Fruit fly (Drosophila melanogaster): ENCODE results near the gene Aps.

Gene Aps

dm6 chr3L:10876036-10876435, 22.9 kb downstream of the Aps start:
- TF ChIP-seq Hr83 (GFP tag; optimal IDR thresholded peaks at IDR 0.05; ENCODE audit: poor library complexity, severe bottlenecking), result no peak
- TF ChIP-seq Myc (optimal IDR thresholded peaks at IDR 0.05), result no peak
- TF ChIP-seq CrebA (GFP tag; optimal IDR thresholded peaks at IDR 0.05; ENCODE audit: borderline replicate concordance), result no peak
- TF ChIP-seq Rel (GFP tag; optimal IDR thresholded peaks at IDR 0.05), result no peak
- no peak for TF ChIP-seq Rel (tag; optimal IDR thresholded peaks at IDR 0.05)
- TF ChIP-seq Abd-B (GFP tag; optimal IDR thresholded peaks at IDR 0.05), result no peak
- no peak for TF ChIP-seq br (GFP tag; optimal IDR thresholded peaks at IDR 0.05)
- TF ChIP-seq dsf (GFP tag; optimal IDR thresholded peaks at IDR 0.05; ENCODE audit: borderline replicate concordance), result no peak
- TF ChIP-seq lola (GFP tag; optimal IDR thresholded peaks at IDR 0.05), result no peak
- no peak for TF ChIP-seq woc (GFP tag; optimal IDR thresholded peaks at IDR 0.05)
- no peak for TF ChIP-seq Dfd (GFP tag; optimal IDR thresholded peaks at IDR 0.05)
- no peak for TF ChIP-seq CG32264 (GFP tag; optimal IDR thresholded peaks at IDR 0.05)
- no peak for TF ChIP-seq CG9705 (GFP tag; optimal IDR thresholded peaks at IDR 0.05)
- no peak for TF ChIP-seq pan (optimal IDR thresholded peaks at IDR 0.05)
- TF ChIP-seq OdsH (GFP tag; optimal IDR thresholded peaks at IDR 0.05), result no peak
- no peak for TF ChIP-seq sv (GFP tag; optimal IDR thresholded peaks at IDR 0.05)
- TF ChIP-seq GATAd (GFP tag; optimal IDR thresholded peaks at IDR 0.05), result no peak
- TF ChIP-seq foxo (GFP tag; optimal IDR thresholded peaks at IDR 0.05), result no peak
- no peak for TF ChIP-seq Hr78 (GFP tag; optimal IDR thresholded peaks at IDR 0.05)
- no peak for TF ChIP-seq fru (GFP tag; optimal IDR thresholded peaks at IDR 0.05)

dm6 chr3L:10871534-10871933, 27.4 kb downstream of the Aps start:
- TF ChIP-seq Dfd (GFP tag; optimal IDR thresholded peaks at IDR 0.05), result peak; percentile 81
- TF ChIP-seq usp (GFP tag; optimal IDR thresholded peaks at IDR 0.05), result no peak

dm6 chr3L:10870087-10870486, 28.8 kb downstream of the Aps start:
- no peak for TF ChIP-seq brk (GFP tag; optimal IDR thresholded peaks at IDR 0.05)
- no peak for TF ChIP-seq Hr83 (GFP tag; optimal IDR thresholded peaks at IDR 0.05; ENCODE audit: poor library complexity, severe bottlenecking)
- TF ChIP-seq Dfd (GFP tag; optimal IDR thresholded peaks at IDR 0.05), result peak; percentile 88
- no peak for TF ChIP-seq pan (optimal IDR thresholded peaks at IDR 0.05)

dm6 chr3L:10869144-10869543, 29.8 kb downstream of the Aps start:
- TF ChIP-seq Vsx2 (GFP tag; optimal IDR thresholded peaks at IDR 0.05; ENCODE audit: partially characterized antibody), result no peak
- TF ChIP-seq sv (GFP tag; optimal IDR thresholded peaks at IDR 0.05), result no peak
- TF ChIP-seq Hr83 (GFP tag; optimal IDR thresholded peaks at IDR 0.05; ENCODE audit: poor library complexity, severe bottlenecking), result no peak
- TF ChIP-seq sage (GFP tag; optimal IDR thresholded peaks at IDR 0.05), result no peak
- TF ChIP-seq rgr (GFP tag; optimal IDR thresholded peaks at IDR 0.05), result no peak
- no peak for TF ChIP-seq Jra (GFP tag; optimal IDR thresholded peaks at IDR 0.05)
- no peak for TF ChIP-seq N (GFP tag; optimal IDR thresholded peaks at IDR 0.05)
- no peak for TF ChIP-seq pan (optimal IDR thresholded peaks at IDR 0.05)
- TF ChIP-seq Dif (GFP tag; optimal IDR thresholded peaks at IDR 0.05; ENCODE audit: partially characterized antibody), result no peak
- no peak for TF ChIP-seq brk (GFP tag; optimal IDR thresholded peaks at IDR 0.05)
- no peak for TF ChIP-seq HLH106 (tag; optimal IDR thresholded peaks at IDR 0.05)
- no peak for TF ChIP-seq Rel (GFP tag; optimal IDR thresholded peaks at IDR 0.05)
- no peak for TF ChIP-seq Rel (tag; optimal IDR thresholded peaks at IDR 0.05)
- no peak for TF ChIP-seq CG9705 (GFP tag; optimal IDR thresholded peaks at IDR 0.05)
- TF ChIP-seq tai (GFP tag; optimal IDR thresholded peaks at IDR 0.05), result no peak
- TF ChIP-seq CrebA (GFP tag; optimal IDR thresholded peaks at IDR 0.05; ENCODE audit: borderline replicate concordance), result no peak
- no peak for TF ChIP-seq Hnf4 (GFP tag; optimal IDR thresholded peaks at IDR 0.05)
- no peak for TF ChIP-seq CG32264 (GFP tag; optimal IDR thresholded peaks at IDR 0.05)
- TF ChIP-seq Mio (GFP tag; optimal IDR thresholded peaks at IDR 0.05), result no peak

dm6 chr3L:10867778-10868382, 31.0 kb downstream of the Aps start:
- no peak for TF ChIP-seq CG9705 (GFP tag; optimal IDR thresholded peaks at IDR 0.05)
- TF ChIP-seq HLH106 (tag; optimal IDR thresholded peaks at IDR 0.05), result peak; percentile 8
- no peak for TF ChIP-seq dsf (GFP tag; optimal IDR thresholded peaks at IDR 0.05; ENCODE audit: borderline replicate concordance)
- peak; percentile 29 for TF ChIP-seq Dif (GFP tag; optimal IDR thresholded peaks at IDR 0.05; ENCODE audit: partially characterized antibody)
- no peak for TF ChIP-seq Jra (GFP tag; optimal IDR thresholded peaks at IDR 0.05)
- TF ChIP-seq foxo (GFP tag; optimal IDR thresholded peaks at IDR 0.05), result peak in 1 of 2 experiments; percentile 67
- TF ChIP-seq Mio (GFP tag; optimal IDR thresholded peaks at IDR 0.05), result no peak
- no peak for TF ChIP-seq Hr78 (GFP tag; optimal IDR thresholded peaks at IDR 0.05)
- TF ChIP-seq sage (GFP tag; optimal IDR thresholded peaks at IDR 0.05), result no peak
- TF ChIP-seq sv (GFP tag; optimal IDR thresholded peaks at IDR 0.05), result no peak
- peak; percentile 63 for TF ChIP-seq CG32264 (GFP tag; optimal IDR thresholded peaks at IDR 0.05)
- no peak for TF ChIP-seq Abd-B (GFP tag; optimal IDR thresholded peaks at IDR 0.05)
- peak; percentile 63 for TF ChIP-seq brk (GFP tag; optimal IDR thresholded peaks at IDR 0.05)
- no peak for TF ChIP-seq Myc (optimal IDR thresholded peaks at IDR 0.05)
- no peak for TF ChIP-seq GATAd (GFP tag; optimal IDR thresholded peaks at IDR 0.05)
- TF ChIP-seq fru (GFP tag; optimal IDR thresholded peaks at IDR 0.05), result no peak
- TF ChIP-seq N (GFP tag; optimal IDR thresholded peaks at IDR 0.05), result no peak
- peak; percentile 31 for TF ChIP-seq h (GFP tag; optimal IDR thresholded peaks at IDR 0.05)
- TF ChIP-seq Hr83 (GFP tag; optimal IDR thresholded peaks at IDR 0.05; ENCODE audit: poor library complexity, severe bottlenecking), result no peak
- TF ChIP-seq dl (GFP tag; optimal IDR thresholded peaks at IDR 0.05; ENCODE audit: insufficient read depth in 1 of 2, partially characterized antibody in 2 of 2), result no peak
- TF ChIP-seq CrebA (GFP tag; optimal IDR thresholded peaks at IDR 0.05; ENCODE audit: borderline replicate concordance), result no peak
- TF ChIP-seq Sp1 (GFP tag; optimal IDR thresholded peaks at IDR 0.05), result peak; percentile 38
- no peak for TF ChIP-seq pan (optimal IDR thresholded peaks at IDR 0.05)
- TF ChIP-seq Vsx2 (GFP tag; optimal IDR thresholded peaks at IDR 0.05; ENCODE audit: partially characterized antibody), result no peak
- TF ChIP-seq jim (GFP tag; optimal IDR thresholded peaks at IDR 0.05), result no peak
- no peak for TF ChIP-seq ey (GFP tag; optimal IDR thresholded peaks at IDR 0.05)
- TF ChIP-seq lola (GFP tag; optimal IDR thresholded peaks at IDR 0.05), result no peak
- no peak for TF ChIP-seq Rel (GFP tag; optimal IDR thresholded peaks at IDR 0.05)
- peak; percentile 48 for TF ChIP-seq Rel (tag; optimal IDR thresholded peaks at IDR 0.05)
- TF ChIP-seq tai (GFP tag; optimal IDR thresholded peaks at IDR 0.05), result no peak
